Fruit fly (Drosophila melanogaster) whole organism, pupa: Measurements from ENCODE around the gene CG46281.

ENCODE experiments used
- CG10348 ChIP-seq: fragments of 200-800 bp; sonication (Bioruptor generic); IDR thresholded peaks from 2 replicates; pipeline ENCODE4 v1.3.6; 2022; ENCODE audit warnings: missing biosample characterization, missing genetic modification characterization
- CG17806 ChIP-seq: fragments of 200-800 bp; sonication (Bioruptor generic); optimal IDR thresholded peaks from 2 replicates; lab custom pipeline; 2018; ENCODE audit warnings: missing biosample characterization, mild to moderate bottlenecking, missing genetic modification characterization, moderate library complexity
- CG32121 ChIP-seq: fragments of 200-800 bp; sonication (Bioruptor generic); IDR thresholded peaks from 2 replicates; pipeline ENCODE4 v1.3.6; 2022; ENCODE audit warnings: missing biosample characterization, missing genetic modification characterization
- EcR ChIP-seq: fragments of 200-800 bp; sonication (Bioruptor generic); optimal IDR thresholded peaks from 3 replicates; lab custom pipeline; 2019; ENCODE audit warnings: missing biosample characterization, missing genetic modification characterization, mild to moderate bottlenecking, moderate library complexity, missing genetic modification reagents

dm6 chr3R:12982982-12983633 is 47.0 kb downstream of the CG46281 start:
- TF ChIP-seq CG32121 (no peak), CG10348 (GFP tag; lab: Robert Waterston, UW) (no peak), EcR (no peak), CG17806 (tag; lab: Kevin White, UChicago) (no peak)
